Fruit fly (Drosophila melanogaster) whole organism, embryonic: ENCODE results near the gene CycE.

ENCODE experiments used
- Antp ChIP-seq: fragments of 200-800 bp; sonication (Bioruptor generic); optimal IDR thresholded peaks from 3 replicates; lab custom pipeline; 2016; ENCODE audit warnings: missing biosample characterization, missing genetic modification characterization
- Awh ChIP-seq: fragments of 200-800 bp; sonication (Bioruptor generic); IDR thresholded peaks from 2 replicates; pipeline ENCODE4, ENCODE4 v1.3.6; 2022; ENCODE audit warnings: missing biosample characterization, missing genetic modification characterization
- CG13894 ChIP-seq: fragments of 200-800 bp; sonication (Bioruptor generic); optimal IDR thresholded peaks from 3 replicates; lab custom pipeline; 2018; ENCODE audit warnings: missing biosample characterization, mild to moderate bottlenecking, missing genetic modification characterization, moderate library complexity
- CG17186 ChIP-seq: fragments of 200-800 bp; sonication (Bioruptor generic); optimal IDR thresholded peaks from 3 replicates; lab custom pipeline; 2017; ENCODE audit warnings: missing biosample characterization, missing genetic modification reagents, missing genetic modification characterization
- CG2116 ChIP-seq: fragments of 200-800 bp; sonication (Bioruptor generic); optimal IDR thresholded peaks from 3 replicates; lab custom pipeline; 2018; ENCODE audit warnings: missing biosample characterization, mild to moderate bottlenecking, missing genetic modification characterization
- CG3065 ChIP-seq: fragments of 200-800 bp; sonication (Bioruptor generic); optimal IDR thresholded peaks from 2 replicates; lab custom pipeline; 2016; ENCODE audit warnings: missing biosample characterization, missing genetic modification characterization
- CG32532 ChIP-seq: fragments of 200-800 bp; sonication (Bioruptor generic); IDR thresholded peaks from 2 replicates; pipeline ENCODE4 v1.3.6; 2022; ENCODE audit warnings: missing biosample characterization, missing genetic modification characterization
- CG34224 ChIP-seq: fragments of 200-800 bp; sonication (Bioruptor generic); IDR thresholded peaks from 3 replicates; pipeline ENCODE4 v1.3.6; 2022; ENCODE audit warnings: missing biosample characterization, missing genetic modification characterization; ENCODE audit not compliant: partially characterized antibody
- CG5953 ChIP-seq: fragments of 200-800 bp; sonication (Bioruptor generic); IDR thresholded peaks from 2 replicates; pipeline ENCODE4 v1.3.6; 2022; ENCODE audit warnings: missing biosample characterization, missing genetic modification characterization
- CG6854 ChIP-seq: fragments of 200-800 bp; sonication (Bioruptor generic); optimal IDR thresholded peaks from 3 replicates; lab custom pipeline; 2017; ENCODE audit warnings: missing biosample characterization, mild to moderate bottlenecking, missing genetic modification characterization
- Camta ChIP-seq: fragments of 200-800 bp; sonication (Bioruptor generic); optimal IDR thresholded peaks from 2 replicates; lab custom pipeline; 2016; ENCODE audit warnings: missing biosample characterization, missing genetic modification characterization
- Chrac-16 ChIP-seq: fragments of 200-800 bp; sonication (Bioruptor generic); optimal IDR thresholded peaks from 3 replicates; lab custom pipeline; 2016; ENCODE audit warnings: missing biosample characterization, missing genetic modification characterization
- CrebB ChIP-seq: fragments of 200-800 bp; sonication (Bioruptor generic); optimal IDR thresholded peaks from 3 replicates; lab custom pipeline; 2018; ENCODE audit warnings: missing biosample characterization, mild to moderate bottlenecking, missing genetic modification characterization
- Dad ChIP-seq: fragments of 200-800 bp; sonication (Bioruptor generic); optimal IDR thresholded peaks from 3 replicates; lab custom pipeline; 2016; ENCODE audit warnings: missing biosample characterization, missing genetic modification characterization
- ERR ChIP-seq: fragments of 200-800 bp; sonication (Bioruptor generic); optimal IDR thresholded peaks from 2 replicates; lab custom pipeline; 2016; ENCODE audit warnings: missing biosample characterization, missing genetic modification characterization
- Ets65A ChIP-seq: fragments of 200-800 bp; sonication (Bioruptor generic); peaks from one replicate; lab custom pipeline; 2016; ENCODE audit warnings: missing biosample characterization, missing genetic modification characterization
- Ets97D ChIP-seq: fragments of 200-800 bp; sonication (Bioruptor generic); optimal IDR thresholded peaks from 3 replicates; lab custom pipeline; 2016; ENCODE audit warnings: missing biosample characterization, missing genetic modification characterization
- Gug ChIP-seq: fragments of 200-800 bp; sonication (Bioruptor generic); IDR thresholded peaks from 4 replicates; pipeline ENCODE4 v1.3.6; 2022; ENCODE audit warnings: missing biosample characterization, missing genetic modification characterization
- HHEX ChIP-seq: fragments of 200-800 bp; sonication (Bioruptor generic); optimal IDR thresholded peaks from 3 replicates; lab custom pipeline; 2017; ENCODE audit warnings: missing biosample characterization, mild to moderate bottlenecking, missing genetic modification characterization, missing genetic modification reagents
- Med ChIP-seq: fragments of 200-800 bp; sonication (Bioruptor generic); peaks from one replicate; lab custom pipeline; 2016; ENCODE audit warnings: missing biosample characterization, missing genetic modification characterization, mild to moderate bottlenecking, inconsistent platforms, moderate library complexity
- Rfx ChIP-seq: fragments of 200-800 bp; sonication (Bioruptor generic); IDR thresholded peaks from 2 replicates; pipeline ENCODE4 v1.3.6; 2022; ENCODE audit warnings: missing biosample characterization, missing genetic modification characterization
- Side ChIP-seq: fragments of 200-800 bp; sonication (Bioruptor generic); optimal IDR thresholded peaks from 2 replicates; lab custom pipeline; 2016; ENCODE audit warnings: missing biosample characterization, missing genetic modification characterization
- Six4 ChIP-seq: fragments of 200-800 bp; sonication (Bioruptor generic); optimal IDR thresholded peaks from 2 replicates; lab custom pipeline; 2016; ENCODE audit warnings: missing biosample characterization, missing genetic modification characterization
- Ssrp ChIP-seq: fragments of 200-800 bp; sonication (Bioruptor generic); optimal IDR thresholded peaks from 2 replicates; lab custom pipeline; 2018; ENCODE audit warnings: missing biosample characterization, mild to moderate bottlenecking, missing genetic modification characterization, moderate library complexity
- Vsx1 ChIP-seq: fragments of 200-800 bp; sonication (Bioruptor generic); optimal IDR thresholded peaks from 2 replicates; lab custom pipeline; 2017; ENCODE audit warnings: missing biosample characterization, mild to moderate bottlenecking, missing genetic modification characterization, missing genetic modification reagents
- bab2 ChIP-seq: fragments of 200-800 bp; sonication (Bioruptor generic); optimal IDR thresholded peaks from 2 replicates; lab custom pipeline; 2016; ENCODE audit warnings: missing biosample characterization, missing genetic modification characterization
- bbx ChIP-seq: fragments of 200-800 bp; sonication (Bioruptor generic); IDR thresholded peaks from 2 replicates; pipeline ENCODE4 v1.3.6; 2022; ENCODE audit warnings: missing biosample characterization, missing genetic modification characterization; ENCODE audit not compliant: partially characterized antibody
- bigmax ChIP-seq: fragments of 200-800 bp; sonication (Bioruptor generic); optimal IDR thresholded peaks from 2 replicates; lab custom pipeline; 2018; ENCODE audit warnings: missing biosample characterization, mild to moderate bottlenecking, missing genetic modification characterization
- br ChIP-seq: fragments of >200 bp; optimal IDR thresholded peaks from 2 replicates; lab custom pipeline; 2017
- btn ChIP-seq: fragments of 200-800 bp; sonication (Bioruptor generic); optimal IDR thresholded peaks from 2 replicates; lab custom pipeline; 2016; ENCODE audit warnings: missing biosample characterization, missing genetic modification characterization
- cato ChIP-seq: fragments of 200-800 bp; sonication (Bioruptor generic); optimal IDR thresholded peaks from 2 replicates; lab custom pipeline; 2016; ENCODE audit warnings: missing biosample characterization, missing genetic modification characterization, borderline replicate concordance
- caup ChIP-seq: fragments of 200-800 bp; sonication (Bioruptor generic); optimal IDR thresholded peaks from 3 replicates; lab custom pipeline; 2017; ENCODE audit warnings: missing biosample characterization, mild to moderate bottlenecking, missing genetic modification characterization, moderate library complexity; ENCODE audit not compliant: severe bottlenecking
- chif ChIP-seq, 2 experiments: fragments of 200-800 bp; sonication (Bioruptor generic); optimal IDR thresholded peaks; 3 replicates each; lab custom pipeline; 2016; ENCODE audit warnings: missing biosample characterization in 2 of 2, missing genetic modification characterization in 2 of 2
- crp ChIP-seq, 2 experiments: fragments of 200-800 bp; sonication (Bioruptor generic); optimal IDR thresholded peaks; 2 replicates in 1 of 2; 3 replicates in 1 of 2; lab custom pipeline; 2017; ENCODE audit warnings: missing biosample characterization in 2 of 2, missing genetic modification characterization in 2 of 2, mild to moderate bottlenecking in 1 of 2, moderate library complexity in 1 of 2
- fd3F ChIP-seq: fragments of 200-800 bp; sonication (Bioruptor generic); optimal IDR thresholded peaks from 2 replicates; lab custom pipeline; 2018; ENCODE audit warnings: missing biosample characterization, mild to moderate bottlenecking, missing genetic modification characterization, moderate library complexity
- gem ChIP-seq: fragments of 200-800 bp; sonication (Bioruptor generic); optimal IDR thresholded peaks from 2 replicates; lab custom pipeline; 2019; ENCODE audit warnings: missing biosample characterization, mild to moderate bottlenecking, missing genetic modification characterization, moderate library complexity
- h ChIP-seq: fragments of >200 bp; optimal IDR thresholded peaks from 2 replicates; lab custom pipeline; 2017
- kay ChIP-seq: fragments of 200-800 bp; sonication (Bioruptor generic); optimal IDR thresholded peaks from 2 replicates; lab custom pipeline; 2016; ENCODE audit warnings: missing biosample characterization, missing genetic modification characterization
- lbe ChIP-seq: fragments of 200-800 bp; sonication (Bioruptor generic); optimal IDR thresholded peaks from 2 replicates; lab custom pipeline; 2016; ENCODE audit warnings: missing biosample characterization, mild to moderate bottlenecking, missing genetic modification characterization
- mam ChIP-seq: fragments of 200-800 bp; sonication (Bioruptor generic); optimal IDR thresholded peaks from 3 replicates; lab custom pipeline; 2016; ENCODE audit warnings: missing biosample characterization, missing genetic modification characterization
- pros ChIP-seq: fragments of 200-800 bp; sonication (Bioruptor generic); optimal IDR thresholded peaks from 3 replicates; lab custom pipeline; 2019; ENCODE audit warnings: missing biosample characterization, mild to moderate bottlenecking, missing genetic modification characterization, moderate library complexity
- schlank ChIP-seq: fragments of 200-800 bp; sonication (Bioruptor generic); optimal IDR thresholded peaks from 2 replicates; lab custom pipeline; 2018; ENCODE audit warnings: missing biosample characterization, mild to moderate bottlenecking, missing genetic modification characterization
- sim ChIP-seq: fragments of 200-800 bp; sonication (Bioruptor generic); IDR thresholded peaks from 2 replicates; pipeline ENCODE4 v1.3.6; 2022; ENCODE audit warnings: missing biosample characterization, missing genetic modification characterization
- slbo ChIP-seq: fragments of 200-800 bp; sonication (Bioruptor generic); IDR thresholded peaks from 2 replicates; pipeline ENCODE4 v1.3.6; 2022; ENCODE audit warnings: missing biosample characterization, missing genetic modification characterization
- ssp ChIP-seq: fragments of 200-800 bp; sonication (Bioruptor generic); IDR thresholded peaks from 2 replicates; pipeline ENCODE4 v1.3.6; 2022; ENCODE audit warnings: missing biosample characterization, missing genetic modification characterization
- stwl ChIP-seq: fragments of 200-800 bp; sonication (Bioruptor generic); optimal IDR thresholded peaks from 3 replicates; lab custom pipeline; 2018; ENCODE audit warnings: missing biosample characterization, mild to moderate bottlenecking, missing genetic modification characterization, moderate library complexity
- tll ChIP-seq, 2 experiments: fragments of 200-800 bp in 1 of 2; fragments of >200 bp in 1 of 2; sonication (Bioruptor generic) in 1 of 2; optimal IDR thresholded peaks; 2 replicates each; lab custom pipeline; 2017 to 2019; ENCODE audit warnings: missing biosample characterization in 2 of 2, missing genetic modification characterization in 2 of 2, mild to moderate bottlenecking in 1 of 2, moderate library complexity in 1 of 2
- tx ChIP-seq: fragments of 200-800 bp; sonication (Bioruptor generic); optimal IDR thresholded peaks from 2 replicates; lab custom pipeline; 2016; ENCODE audit warnings: missing biosample characterization, missing genetic modification characterization
- unpg ChIP-seq: fragments of 200-800 bp; sonication (Bioruptor generic); optimal IDR thresholded peaks from 3 replicates; lab custom pipeline; 2018; ENCODE audit warnings: missing biosample characterization, mild to moderate bottlenecking, missing genetic modification characterization, moderate library complexity
- wek ChIP-seq: fragments of 200-800 bp; sonication (Bioruptor generic); optimal IDR thresholded peaks from 3 replicates; lab custom pipeline; 2018; ENCODE audit warnings: missing biosample characterization, mild to moderate bottlenecking, missing genetic modification characterization, moderate library complexity
- zen2 ChIP-seq: fragments of 200-800 bp; sonication (Bioruptor generic); IDR thresholded peaks from 3 replicates; pipeline ENCODE4 v1.3.6; 2022; ENCODE audit warnings: missing biosample characterization, missing genetic modification characterization; ENCODE audit not compliant: partially characterized antibody
- zf30C ChIP-seq: fragments of 200-800 bp; sonication (Bioruptor generic); optimal IDR thresholded peaks from 3 replicates; lab custom pipeline; 2018; ENCODE audit warnings: missing biosample characterization, mild to moderate bottlenecking, missing genetic modification characterization

Gene CycE

dm6 chr2L:15752096-15752495, 4.1 kb upstream of the CycE start, which contains the start of gene Mtr4 (continued):
- TF ChIP-seq CG17186 (GFP tag; lab: Kevin White, UChicago) (peak; percentile 2), Ets65A (GFP tag; lab: Kevin White, UChicago) (no peak), Antp (no peak), zf30C (GFP tag; lab: Kevin White, UChicago) (no peak), mam (no peak), Awh (no peak), CG6854 (GFP tag; lab: Kevin White, UChicago) (no peak), Chrac-16 (GFP tag; lab: Kevin White, UChicago) (no peak), pros (no peak), HHEX (no peak), CG3065 (GFP tag; lab: Kevin White, UChicago) (no peak), Vsx1 (no peak), Dad (GFP tag; lab: Kevin White, UChicago) (no peak), Med (GFP tag; lab: Kevin White, UChicago) (peak; percentile 43), ERR (GFP tag; lab: Kevin White, UChicago) (no peak), lbe (no peak), Ets97D (GFP tag; lab: Kevin White, UChicago) (no peak), CG13894 (tag; lab: Kevin White, UChicago) (no peak), kay (GFP tag; lab: Kevin White, UChicago) (no peak), br (lab: Kevin White, UChicago) (no peak), sim (GFP tag; lab: Robert Waterston, UW) (no peak), Gug (GFP tag; lab: Robert Waterston, UW) (no peak), gem (tag; lab: Kevin White, UChicago) (no peak), tll (GFP tag; optimal IDR thresholded peaks at IDR 0.05; lab: Kevin White, UChicago) (no peak), tx (GFP tag; lab: Kevin White, UChicago) (no peak), schlank (tag; lab: Kevin White, UChicago) (no peak), Side (GFP tag; lab: Kevin White, UChicago) (no peak), btn (GFP tag; lab: Kevin White, UChicago) (no peak), chif (GFP tag; optimal IDR thresholded peaks at IDR 0.05; lab: Kevin White, UChicago) (no peak), caup (GFP tag; lab: Kevin White, UChicago) (no peak), Rfx (GFP tag; lab: Robert Waterston, UW) (no peak), Ssrp (tag; lab: Kevin White, UChicago) (no peak), Camta (GFP tag; lab: Kevin White, UChicago) (no peak), bab2 (GFP tag; lab: Kevin White, UChicago) (no peak), ssp (GFP tag; lab: Robert Waterston, UW) (no peak), cato (GFP tag; lab: Kevin White, UChicago) (no peak), CG32532 (GFP tag; lab: Robert Waterston, UW) (no peak), h (lab: Kevin White, UChicago) (no peak), slbo (GFP tag; lab: Robert Waterston, UW) (no peak), CrebB (tag; lab: Kevin White, UChicago) (no peak), CG5953 (GFP tag; lab: Robert Waterston, UW) (no peak), bigmax (no peak), CG34224 (GFP tag; lab: Robert Waterston, UW) (peak; percentile 64), wek (GFP tag; lab: Kevin White, UChicago) (no peak), CG2116 (GFP tag; lab: Kevin White, UChicago) (peak; percentile 24), crp (GFP tag; optimal IDR thresholded peaks at IDR 0.05; lab: Kevin White, UChicago) (peak in 1 of 2 experiments; percentile 42), stwl (peak; percentile 10), zen2 (GFP tag; lab: Robert Waterston, UW) (no peak), Six4 (no peak), bbx (GFP tag; lab: Robert Waterston, UW) (peak; percentile 67), fd3F (GFP tag; lab: Kevin White, UChicago) (no peak), unpg (no peak)
